Worm (Caenorhabditis elegans): ENCODE measurements around the gene fkh-9.

- no peak for TF ChIP-seq nfya-1 (tag; optimal IDR thresholded peaks at IDR 0.05)
- no peak for TF ChIP-seq Y22D7AL.16 (tag; optimal IDR thresholded peaks at IDR 0.05)
- no peak for TF ChIP-seq ceh-9 (tag; optimal IDR thresholded peaks at IDR 0.05)
- no peak for TF ChIP-seq ref-2 (tag; optimal IDR thresholded peaks at IDR 0.05)
- no peak for TF ChIP-seq ceh-2 (tag; optimal IDR thresholded peaks at IDR 0.05)
- no peak for TF ChIP-seq ama-1 (optimal IDR thresholded peaks at IDR 0.05)
- TF ChIP-seq dmd-4 (tag; optimal IDR thresholded peaks at IDR 0.05; ENCODE audit: borderline replicate concordance) = no peak
- no peak for TF ChIP-seq pag-3 (tag; optimal IDR thresholded peaks at IDR 0.05; ENCODE audit: borderline replicate concordance)
- TF ChIP-seq pqm-1 (tag; optimal IDR thresholded peaks at IDR 0.05) = no peak
- TF ChIP-seq fkh-10 (GFP tag; optimal IDR thresholded peaks at IDR 0.05) = no peak
- no peak for TF ChIP-seq nhr-11 (tag; optimal IDR thresholded peaks at IDR 0.05)
These were observed 41.5 kb downstream of the fkh-9 start for ce11 chrX:3785111-3785808.

Data from whole organism, late embryonic.